Worm (Caenorhabditis elegans): ENCODE measurements around the gene clec-82.

DNA sequence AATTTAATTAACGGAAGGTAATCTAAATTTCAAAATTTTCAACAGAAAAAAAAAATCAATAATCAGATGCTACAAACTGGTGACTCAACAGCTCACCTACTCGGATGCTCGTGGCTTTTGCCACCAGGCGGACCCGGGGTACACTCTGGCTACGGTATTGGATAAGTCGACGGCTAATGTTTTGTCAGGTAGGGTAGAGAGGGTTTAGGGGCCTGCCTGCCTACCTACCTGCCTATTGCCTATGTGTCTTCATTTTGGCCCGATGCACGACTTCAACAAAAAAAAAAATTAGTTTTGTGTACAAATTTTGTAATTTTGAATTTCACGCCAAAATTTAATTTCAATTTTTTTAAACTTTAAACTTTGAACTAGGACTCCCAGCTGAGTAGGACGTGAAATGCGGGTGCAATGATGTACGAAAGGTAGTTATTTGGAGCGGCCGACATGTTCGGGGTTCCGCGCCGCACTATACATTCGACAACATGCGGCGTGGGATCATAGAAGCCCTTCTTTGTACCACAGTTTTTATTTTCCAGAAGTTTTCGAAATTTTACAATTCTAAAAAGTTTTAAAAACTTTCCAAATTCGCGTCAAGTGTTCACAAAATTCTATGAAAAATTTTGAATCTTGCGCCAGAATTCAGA lies 9.9 kb upstream of the clec-82 start:
- TF ChIP-seq flt-1 (GFP tag; IDR thresholded peaks at IDR 0.05) (no peak), tab-1 (GFP tag; IDR thresholded peaks at IDR 0.05) (no peak), ref-1 (GFP tag; conservative IDR thresholded peaks at IDR 0.05) (no peak), klf-2 (GFP tag; conservative IDR thresholded peaks at IDR 0.05) (no peak), cog-1 (tag; optimal IDR thresholded peaks at IDR 0.05) (no peak), T22C8.4 (GFP tag; IDR thresholded peaks at IDR 0.05) (no peak), ztf-29 (GFP tag; IDR thresholded peaks at IDR 0.05) (no peak)
